Worm (Caenorhabditis elegans) whole organism, L4 larva: ENCODE data around the gene T22B3.3.

Experiments
- Y105C5A.15 ChIP-seq: fragments of 200-800 bp; sonication (Bioruptor generic); IDR thresholded peaks from 2 replicates; pipeline ENCODE4 v1.3.6; 2022; ENCODE audit warnings: missing genetic modification characterization, missing compliant biosample characterization
- Y48G9A.11 ChIP-seq: fragments of 200-800 bp; sonication (Bioruptor generic); IDR thresholded peaks from 2 replicates; pipeline ENCODE4 v1.3.6; 2022; ENCODE audit warnings: missing genetic modification reagents, missing genetic modification characterization, missing compliant biosample characterization
- ZK337.2 ChIP-seq: fragments of 200-800 bp; sonication (Bioruptor generic); IDR thresholded peaks from 2 replicates; pipeline ENCODE4 v1.3.6; 2022; ENCODE audit warnings: missing genetic modification reagents, missing genetic modification characterization, missing compliant biosample characterization
- ZK546.5 ChIP-seq, 2 experiments: sonication (generic microtip); optimal IDR thresholded peaks; 2 replicates each; lab custom pipeline; 2017; ENCODE audit warnings: missing biosample characterization in 2 of 2, missing genetic modification characterization in 2 of 2
- arid-1 ChIP-seq: fragments of 200-800 bp; sonication (Bioruptor generic); conservative IDR thresholded peaks from 2 replicates; pipeline ENCODE4 v1.3.6; 2022; ENCODE audit warnings: missing genetic modification reagents, missing genetic modification characterization, missing compliant biosample characterization
- attf-4 ChIP-seq: sonication (generic microtip); optimal IDR thresholded peaks from 3 replicates; lab custom pipeline; 2017; ENCODE audit warnings: missing biosample characterization, missing genetic modification characterization
- ceh-32 ChIP-seq: sonication (generic microtip); optimal IDR thresholded peaks from 2 replicates; lab custom pipeline; 2016; ENCODE audit warnings: mild to moderate bottlenecking, missing genetic modification characterization, missing compliant biosample characterization; ENCODE audit not compliant: poor library complexity
- ceh-44 ChIP-seq: fragments of 200-800 bp; sonication (Bioruptor generic); IDR thresholded peaks from 2 replicates; pipeline ENCODE4 v1.3.6; 2022; ENCODE audit warnings: missing genetic modification reagents, missing genetic modification characterization, missing compliant biosample characterization
- ceh-62 ChIP-seq: sonication (generic microtip); optimal IDR thresholded peaks from 2 replicates; lab custom pipeline; 2017; ENCODE audit warnings: missing biosample characterization, missing genetic modification characterization
- ceh-82 ChIP-seq: sonication (generic microtip); optimal IDR thresholded peaks from 2 replicates; lab custom pipeline; 2017; ENCODE audit warnings: missing biosample characterization, missing genetic modification characterization
- cey-2 ChIP-seq: sonication (generic microtip); optimal IDR thresholded peaks from 3 replicates; lab custom pipeline; 2017; ENCODE audit warnings: missing genetic modification characterization, mild to moderate bottlenecking, missing compliant biosample characterization, antibody characterized with exemption, borderline replicate concordance; ENCODE audit not compliant: insufficient read depth
- ctbp-1 ChIP-seq: fragments of 200-800 bp; sonication (Bioruptor generic); IDR thresholded peaks from 2 replicates; pipeline ENCODE4 v1.3.6; 2022; ENCODE audit warnings: missing genetic modification reagents, missing genetic modification characterization, missing compliant biosample characterization
- daf-12 ChIP-seq: fragments of 150-350 bp; optimal IDR thresholded peaks from 2 replicates; lab custom pipeline; 2014; ENCODE audit warnings: missing biosample characterization, missing genetic modification reagents, missing genetic modification characterization
- daf-16 ChIP-seq, 3 experiments: sonication (generic microtip); optimal IDR thresholded peaks; 2 replicates each; lab custom pipeline; 2016 to 2017; ENCODE audit warnings: missing genetic modification characterization in 3 of 3, missing genetic modification reagents in 3 of 3, mild to moderate bottlenecking in 2 of 3, missing compliant biosample characterization in 2 of 3, missing biosample characterization in 1 of 3, moderate library complexity in 1 of 3
- daf-19 ChIP-seq: fragments of 200-800 bp; sonication (Bioruptor generic); conservative IDR thresholded peaks from 2 replicates; pipeline ENCODE4 v1.3.6; 2022; ENCODE audit warnings: missing genetic modification characterization, missing compliant biosample characterization
- daf-8 ChIP-seq: fragments of 200-800 bp; sonication (Bioruptor generic); IDR thresholded peaks from 2 replicates; pipeline ENCODE4 v1.3.6; 2022; ENCODE audit warnings: missing genetic modification characterization, missing compliant biosample characterization
- dmd-6 ChIP-seq: fragments of 200-800 bp; sonication (Bioruptor generic); IDR thresholded peaks from 2 replicates; pipeline ENCODE4 v1.3.6; 2022; ENCODE audit warnings: missing genetic modification reagents, missing genetic modification characterization, missing compliant biosample characterization
- dmd-8 ChIP-seq: fragments of 200-800 bp; sonication (Bioruptor generic); IDR thresholded peaks from 2 replicates; pipeline ENCODE4 v1.3.6; 2022; ENCODE audit warnings: missing genetic modification characterization, missing compliant biosample characterization
- dmd-9 ChIP-seq: fragments of 200-800 bp; sonication (Bioruptor generic); IDR thresholded peaks from 2 replicates; pipeline ENCODE4 v1.3.6; 2022; ENCODE audit warnings: missing genetic modification reagents, missing genetic modification characterization, missing compliant biosample characterization
- dve-1 ChIP-seq: sonication (generic microtip); optimal IDR thresholded peaks from 2 replicates; lab custom pipeline; 2017; ENCODE audit warnings: antibody characterized with exemption, mild to moderate bottlenecking, missing genetic modification characterization, missing compliant biosample characterization; ENCODE audit not compliant: insufficient read depth
- egl-27 ChIP-seq: sonication (generic microtip); optimal IDR thresholded peaks from 3 replicates; lab custom pipeline; 2017; ENCODE audit warnings: missing biosample characterization, missing genetic modification reagents, missing genetic modification characterization
- fos-1 ChIP-seq: fragments of 150-350 bp; optimal IDR thresholded peaks from 2 replicates; lab custom pipeline; 2014; ENCODE audit warnings: missing biosample characterization, missing genetic modification characterization
- gei-8 ChIP-seq: fragments of 200-800 bp; sonication (Bioruptor generic); optimal IDR thresholded peaks from 2 replicates; lab custom pipeline; 2018; ENCODE audit warnings: mild to moderate bottlenecking, missing genetic modification characterization, missing compliant biosample characterization
- hif-1 ChIP-seq, 2 experiments: sonication (generic microtip); optimal IDR thresholded peaks; 2 replicates each; lab custom pipeline; 2016 to 2017; ENCODE audit warnings: missing compliant biosample characterization in 2 of 2, missing genetic modification characterization in 2 of 2, missing genetic modification reagents in 2 of 2, missing genotype in 2 of 2, mild to moderate bottlenecking in 1 of 2
- hlh-11 ChIP-seq: fragments of 200-800 bp; sonication (Bioruptor generic); optimal IDR thresholded peaks from 2 replicates; lab custom pipeline; 2018; ENCODE audit warnings: mild to moderate bottlenecking, missing genetic modification characterization, missing compliant biosample characterization
- hlh-30 ChIP-seq: sonication (generic microtip); optimal IDR thresholded peaks from 2 replicates; lab custom pipeline; 2017; ENCODE audit warnings: antibody characterized with exemption, mild to moderate bottlenecking, missing genetic modification characterization, missing compliant biosample characterization; ENCODE audit not compliant: insufficient read depth
- hmg-1.1 ChIP-seq: fragments of 200-800 bp; sonication (Bioruptor generic); IDR thresholded peaks from 2 replicates; pipeline ENCODE4 v1.3.6; 2022; ENCODE audit warnings: missing genetic modification reagents, missing genetic modification characterization, missing compliant biosample characterization
- lim-7 ChIP-seq: fragments of 200-800 bp; sonication (Bioruptor generic); IDR thresholded peaks from 2 replicates; pipeline ENCODE4 v1.3.6; 2022; ENCODE audit warnings: missing genetic modification characterization, missing compliant biosample characterization
- lin-15B ChIP-seq: fragments of 150-350 bp; sonication (generic microtip); optimal IDR thresholded peaks from 3 replicates; lab custom pipeline; 2014; ENCODE audit warnings: missing biosample characterization, missing genetic modification characterization
- lsy-2 ChIP-seq, 2 experiments: fragments of 150-350 bp in 1 of 2; sonication (generic microtip) in 1 of 2; optimal IDR thresholded peaks; 2 replicates each; lab custom pipeline; 2014 to 2017; ENCODE audit warnings: missing biosample characterization in 2 of 2, missing genetic modification characterization in 2 of 2
- madf-5 ChIP-seq, 2 experiments: fragments of 200-800 bp; sonication (Bioruptor generic); IDR thresholded peaks; 2 replicates each; pipeline ENCODE4 v1.3.6; 2022; ENCODE audit warnings: missing compliant biosample characterization in 2 of 2, missing genetic modification characterization in 2 of 2
- mdl-1 ChIP-seq, 2 experiments: fragments of 150-350 bp in 1 of 2; sonication (generic microtip) in 1 of 2; optimal IDR thresholded peaks; 2 replicates each; lab custom pipeline; 2014 to 2017; ENCODE audit warnings: missing biosample characterization in 2 of 2, missing genetic modification characterization in 2 of 2
- mdt-29 ChIP-seq: fragments of 200-800 bp; sonication (Bioruptor generic); IDR thresholded peaks from 2 replicates; pipeline ENCODE4 v1.3.6; 2022; ENCODE audit warnings: missing genetic modification reagents, missing genetic modification characterization, missing compliant biosample characterization
- mxl-2 ChIP-seq: fragments of 200-800 bp; sonication (Bioruptor generic); conservative IDR thresholded peaks from 2 replicates; pipeline ENCODE4 v1.3.6; 2022; ENCODE audit warnings: missing genetic modification reagents, missing genetic modification characterization, missing compliant biosample characterization
- nhr-10 ChIP-seq: fragments of 150-350 bp; optimal IDR thresholded peaks from 2 replicates; lab custom pipeline; 2014; ENCODE audit warnings: missing biosample characterization, missing genetic modification characterization
- nhr-25 ChIP-seq: sonication (generic microtip); optimal IDR thresholded peaks from 2 replicates; lab custom pipeline; 2017; ENCODE audit warnings: missing genetic modification characterization, mild to moderate bottlenecking, missing compliant biosample characterization, antibody characterized with exemption, moderate library complexity, borderline replicate concordance; ENCODE audit not compliant: insufficient read depth
- nhr-6 ChIP-seq: fragments of 150-350 bp; optimal IDR thresholded peaks from 2 replicates; lab custom pipeline; 2014; ENCODE audit warnings: missing biosample characterization, missing genetic modification characterization
- nhr-76 ChIP-seq: fragments of 150-350 bp; optimal IDR thresholded peaks from 2 replicates; lab custom pipeline; 2014; ENCODE audit warnings: missing biosample characterization, missing genetic modification characterization
- nhr-77 ChIP-seq: fragments of 150-350 bp; optimal IDR thresholded peaks from 2 replicates; lab custom pipeline; 2014; ENCODE audit warnings: missing biosample characterization, missing genetic modification characterization
- pha-4 ChIP-seq, 2 experiments: fragments of 150-350 bp in 1 of 2; fragments of 200-800 bp in 1 of 2; sonication (Bioruptor generic) in 1 of 2; IDR thresholded peaks in 1 of 2; optimal IDR thresholded peaks in 1 of 2; 2 replicates each; pipeline versions ENCODE4 v1.3.6 to Lab custom; 2014 to 2022; ENCODE audit warnings: missing genetic modification characterization in 2 of 2, missing genetic modification reagents in 2 of 2, missing biosample characterization in 1 of 2, missing compliant biosample characterization in 1 of 2
- php-3 ChIP-seq: fragments of 200-800 bp; sonication (Bioruptor generic); IDR thresholded peaks from 2 replicates; pipeline ENCODE4 v1.3.6; 2022; ENCODE audit warnings: missing genetic modification reagents, missing genetic modification characterization, missing compliant biosample characterization
- pqm-1 ChIP-seq: sonication (generic microtip); optimal IDR thresholded peaks from 2 replicates; lab custom pipeline; 2017; ENCODE audit warnings: missing biosample characterization, missing genetic modification characterization
- set-16 ChIP-seq: fragments of 200-800 bp; sonication (Bioruptor generic); IDR thresholded peaks from 2 replicates; pipeline ENCODE4 v1.3.6; 2022; ENCODE audit warnings: missing genetic modification reagents, missing genetic modification characterization, missing compliant biosample characterization
- snpc-4 ChIP-seq: fragments of 150-350 bp; optimal IDR thresholded peaks from 2 replicates; lab custom pipeline; 2014; ENCODE audit warnings: missing biosample characterization, missing genetic modification characterization
- spr-3 ChIP-seq: fragments of 200-800 bp; sonication (Bioruptor generic); optimal IDR thresholded peaks from 2 replicates; lab custom pipeline; 2018; ENCODE audit warnings: mild to moderate bottlenecking, missing genetic modification characterization, missing compliant biosample characterization
- unc-130 ChIP-seq: sonication (generic microtip); optimal IDR thresholded peaks from 2 replicates; lab custom pipeline; 2016; ENCODE audit warnings: missing genetic modification reagents, missing genetic modification characterization, missing compliant biosample characterization
- unc-62 ChIP-seq, 3 experiments: fragments of 150-350 bp in 1 of 3; sonication (generic microtip); optimal IDR thresholded peaks in 2 of 3; peaks in 1 of 3; 1 replicate in 1 of 3; 2 replicates in 2 of 3; lab custom pipeline; 2014 to 2017; ENCODE audit warnings: missing biosample characterization in 3 of 3, missing genetic modification characterization in 3 of 3, missing genetic modification reagents in 3 of 3, missing genotype in 1 of 3
- vab-7 ChIP-seq: fragments of 200-800 bp; sonication (Bioruptor generic); IDR thresholded peaks from 2 replicates; pipeline ENCODE4 v1.3.6; 2022; ENCODE audit warnings: missing genetic modification reagents, missing genetic modification characterization, missing compliant biosample characterization
- ztf-11 ChIP-seq: fragments of 150-350 bp; optimal IDR thresholded peaks from 2 replicates; lab custom pipeline; 2014; ENCODE audit warnings: missing biosample characterization, missing genetic modification characterization

T22B3.3 gene

DNA sequence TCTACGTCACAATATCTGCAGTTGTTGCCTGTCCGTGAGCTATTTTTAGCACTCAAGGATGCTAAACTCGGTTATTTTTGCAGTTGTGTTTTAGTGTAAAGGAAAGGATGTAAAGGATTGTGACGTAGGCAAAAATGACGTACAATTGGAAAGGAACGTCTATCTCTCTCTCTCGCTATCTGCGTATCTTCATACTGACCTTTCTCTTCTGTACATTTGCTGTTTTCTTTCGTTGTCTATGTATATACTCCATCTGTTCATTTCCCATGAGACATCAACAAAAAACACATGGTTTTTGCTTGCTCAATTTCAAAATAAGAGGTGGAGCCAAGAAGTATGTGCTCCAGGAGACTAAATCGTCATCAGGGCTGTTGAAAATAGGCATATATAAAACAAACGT lies 40.7 kb upstream of the T22B3.3 start (continued):
- TF ChIP-seq ceh-32 (no peak), snpc-4 (tag; lab: Kevin White, UChicago) (no peak), set-16 (GFP tag; lab: Robert Waterston, UW) (no peak), pqm-1 (tag; lab: Kevin White, UChicago) (no peak), hmg-1.1 (no peak), ceh-44 (GFP tag; lab: Robert Waterston, UW) (no peak), attf-4 (tag; lab: Kevin White, UChicago) (no peak), mxl-2 (GFP tag; lab: Robert Waterston, UW) (no peak), daf-19 (no peak), pha-4 (GFP tag; IDR thresholded peaks at IDR 0.05; lab: Robert Waterston, UW) (no peak), pha-4 (tag; optimal IDR thresholded peaks at IDR 0.05; lab: Kevin White, UChicago) (no peak), nhr-10 (tag; lab: Kevin White, UChicago) (no peak), gei-8 (GFP tag; lab: Kevin White, UChicago) (no peak), mdt-29 (GFP tag; lab: Robert Waterston, UW) (no peak), egl-27 (tag; lab: Kevin White, UChicago) (no peak), nhr-76 (tag; lab: Kevin White, UChicago) (no peak), unc-62 (GFP tag; optimal IDR thresholded peaks at IDR 0.05 in 1 of 2; lab: Kevin White, UChicago) (peak in 1 of 2 experiments; percentile 71), unc-62 (tag; optimal IDR thresholded peaks at IDR 0.05; lab: Kevin White, UChicago) (no peak), Y48G9A.11 (GFP tag; lab: Robert Waterston, UW) (no peak), cey-2 (tag; lab: Kevin White, UChicago) (no peak), lim-7 (GFP tag; lab: Robert Waterston, UW) (no peak), hlh-30 (tag; lab: Kevin White, UChicago) (peak; percentile 63), dmd-6 (GFP tag; lab: Robert Waterston, UW) (0 out of 2 replicates have a peak, but pooled peaks have one; percentile 13), ZK546.5 (tag; optimal IDR thresholded peaks at IDR 0.05; lab: Kevin White, UChicago) (no peak), daf-12 (tag; lab: Kevin White, UChicago) (no peak), fos-1 (tag; lab: Kevin White, UChicago) (no peak), dmd-8 (GFP tag; lab: Robert Waterston, UW) (no peak), lsy-2 (tag; optimal IDR thresholded peaks at IDR 0.05; lab: Kevin White, UChicago) (no peak), mdl-1 (tag; optimal IDR thresholded peaks at IDR 0.05; lab: Kevin White, UChicago) (peak in 1 of 2 experiments; percentile 52), vab-7 (no peak), php-3 (GFP tag; lab: Robert Waterston, UW) (no peak), nhr-77 (tag; lab: Kevin White, UChicago) (no peak), hlh-11 (tag; lab: Kevin White, UChicago) (peak; percentile 62), ctbp-1 (no peak), Y105C5A.15 (GFP tag; lab: Robert Waterston, UW) (no peak), arid-1 (GFP tag; lab: Robert Waterston, UW) (no peak), madf-5 (GFP tag; IDR thresholded peaks at IDR 0.05; lab: Robert Waterston, UW) (no peak), ceh-82 (tag; lab: Kevin White, UChicago) (no peak), daf-16 (GFP tag; optimal IDR thresholded peaks at IDR 0.05; lab: Kevin White, UChicago) (peak in 1 of 2 experiments; percentile 88), daf-16 (tag; optimal IDR thresholded peaks at IDR 0.05; lab: Kevin White, UChicago) (no peak), ZK337.2 (no peak), ceh-62 (tag; lab: Kevin White, UChicago) (no peak), daf-8 (GFP tag; lab: Robert Waterston, UW) (no peak), nhr-6 (tag; lab: Kevin White, UChicago) (no peak), dmd-9 (GFP tag; lab: Robert Waterston, UW) (no peak), spr-3 (GFP tag; lab: Kevin White, UChicago) (no peak), hif-1 (tag; optimal IDR thresholded peaks at IDR 0.05; lab: Kevin White, UChicago) (no peak), ztf-11 (tag; lab: Kevin White, UChicago) (no peak), dve-1 (tag; lab: Kevin White, UChicago) (no peak), unc-130 (GFP tag; lab: Kevin White, UChicago) (no peak), nhr-25 (tag; lab: Kevin White, UChicago) (no peak), lin-15B (tag; lab: Kevin White, UChicago) (no peak)
